Worm (Caenorhabditis elegans): ENCODE measurements around the gene snr-4.

The snr-4 gene

ce11 chrV:11929046-11929590 lies 50.4 kb downstream of the snr-4 start, which contains the start of gene F58H1.2:
Gene F58H1.2 (plus strand): TSS chrV:11929096.
- TF ChIP-seq unc-55 (GFP tag; optimal IDR thresholded peaks at IDR 0.05) (no peak), mdl-1 (tag; optimal IDR thresholded peaks at IDR 0.05) (no peak), unc-39 (tag; optimal IDR thresholded peaks at IDR 0.05) (no peak), R02D3.7 (tag; optimal IDR thresholded peaks at IDR 0.05) (no peak), nhr-129 (tag; optimal IDR thresholded peaks at IDR 0.05) (no peak), fos-1 (tag; optimal IDR thresholded peaks at IDR 0.05) (no peak), snpc-4 (tag; optimal IDR thresholded peaks at IDR 0.05) (no peak), nhr-25 (tag; optimal IDR thresholded peaks at IDR 0.05) (no peak), Y55F3AM.14 (GFP tag; optimal IDR thresholded peaks at IDR 0.05) (no peak), nhr-10 (tag; optimal IDR thresholded peaks at IDR 0.05) (no peak), lsy-2 (tag; optimal IDR thresholded peaks at IDR 0.05) (no peak)
